Worm (Caenorhabditis elegans) whole organism, young adult: ENCODE results near the gene dhcr-7.

Experiments used
- B0035.1 ChIP-seq: sonication (generic microtip); optimal IDR thresholded peaks from 2 replicates; lab custom pipeline; 2016; ENCODE audit warnings: missing genetic modification characterization, mild to moderate bottlenecking, missing compliant biosample characterization, missing genotype, missing genetic modification reagents
- K12H6.12 ChIP-seq: fragments of 200-800 bp; sonication (Bioruptor generic); optimal IDR thresholded peaks from 2 replicates; lab custom pipeline; 2018; ENCODE audit warnings: mild to moderate bottlenecking, missing genetic modification characterization, missing compliant biosample characterization
- attf-6 ChIP-seq: fragments of 200-800 bp; sonication (Bioruptor generic); IDR thresholded peaks from 2 replicates; pipeline ENCODE4 v1.3.6; 2022; ENCODE audit warnings: missing genetic modification reagents, missing genetic modification characterization, missing compliant biosample characterization
- chd-7 ChIP-seq: sonication (generic microtip); optimal IDR thresholded peaks from 2 replicates; lab custom pipeline; 2016; ENCODE audit warnings: mild to moderate bottlenecking, missing genetic modification characterization, moderate library complexity, missing compliant biosample characterization
- him-1 ChIP-seq: sonication (generic microtip); optimal IDR thresholded peaks from 2 replicates; lab custom pipeline; 2016; ENCODE audit warnings: missing genotype, missing genetic modification reagents, missing genetic modification characterization, missing compliant biosample characterization
- lin-40 ChIP-seq: sonication (generic microtip); optimal IDR thresholded peaks from 2 replicates; lab custom pipeline; 2016; ENCODE audit warnings: missing genetic modification characterization, mild to moderate bottlenecking, missing compliant biosample characterization, missing genotype, missing genetic modification reagents
- lsl-1 ChIP-seq: fragments of 200-800 bp; sonication (Bioruptor generic); optimal IDR thresholded peaks from 2 replicates; lab custom pipeline; 2018; ENCODE audit warnings: mild to moderate bottlenecking, missing genetic modification characterization, moderate library complexity, missing compliant biosample characterization
- lsy-27 ChIP-seq: sonication (generic microtip); optimal IDR thresholded peaks from 2 replicates; lab custom pipeline; 2017; ENCODE audit warnings: missing genetic modification characterization, mild to moderate bottlenecking, missing compliant biosample characterization, antibody characterized with exemption, missing genotype, borderline replicate concordance; ENCODE audit not compliant: insufficient read depth
- mxl-1 ChIP-seq: sonication (generic microtip); optimal IDR thresholded peaks from 2 replicates; lab custom pipeline; 2016; ENCODE audit warnings: missing genetic modification characterization, missing compliant biosample characterization
- nfya-2 ChIP-seq: fragments of 200-800 bp; sonication (Bioruptor generic); IDR thresholded peaks from 2 replicates; pipeline ENCODE4 v1.3.6; 2022; ENCODE audit warnings: missing genetic modification reagents, missing genetic modification characterization, missing compliant biosample characterization
- sea-2 ChIP-seq: fragments of 200-800 bp; sonication (Bioruptor generic); IDR thresholded peaks from 2 replicates; pipeline ENCODE4 v1.3.6; 2022; ENCODE audit warnings: missing genetic modification characterization, missing compliant biosample characterization
- tlf-1 ChIP-seq: fragments of 200-800 bp; sonication (Bioruptor generic); optimal IDR thresholded peaks from 2 replicates; lab custom pipeline; 2018; ENCODE audit warnings: mild to moderate bottlenecking, missing genetic modification characterization, missing compliant biosample characterization
- ztf-18 ChIP-seq: sonication (generic microtip); optimal IDR thresholded peaks from 2 replicates; lab custom pipeline; 2016; ENCODE audit warnings: missing genotype, mild to moderate bottlenecking, missing genetic modification characterization, missing compliant biosample characterization

DNA sequence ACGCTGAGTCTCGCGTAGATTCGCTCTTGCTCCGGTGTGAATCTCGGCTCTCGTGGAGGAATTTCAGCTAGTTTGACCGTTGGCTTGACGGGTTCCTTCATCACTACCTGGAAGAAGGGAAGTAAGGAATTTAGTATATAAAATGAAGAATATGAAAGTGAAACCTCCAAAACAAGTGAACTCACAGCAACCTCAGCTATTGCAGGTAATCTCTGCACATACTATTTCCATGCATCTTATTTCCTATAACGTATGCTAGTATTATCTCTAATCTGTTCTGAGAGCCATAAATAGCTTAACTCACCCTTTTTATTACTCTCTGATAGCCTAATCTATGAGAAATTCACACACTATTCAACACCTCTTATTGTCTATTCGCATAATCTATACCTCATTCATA lies 19.8 kb upstream of the dhcr-7 start, which contains the start of gene Y38H6C.4:
- no peak for TF ChIP-seq B0035.1 (tag; lab: Kevin White, UChicago)
- no peak for TF ChIP-seq K12H6.12 (tag; lab: Kevin White, UChicago)
- no peak for TF ChIP-seq him-1 (tag; lab: Kevin White, UChicago)
- no peak for TF ChIP-seq mxl-1 (tag; lab: Kevin White, UChicago)
- TF ChIP-seq lsl-1: no peak
- no peak for TF ChIP-seq sea-2 (GFP tag; lab: Robert Waterston, UW)
- TF ChIP-seq chd-7 (tag; lab: Kevin White, UChicago): no peak
- TF ChIP-seq ztf-18 (tag; lab: Kevin White, UChicago): no peak
- TF ChIP-seq nfya-2: no peak
- no peak for TF ChIP-seq lin-40 (tag; lab: Kevin White, UChicago)
- no peak for TF ChIP-seq attf-6 (GFP tag; lab: Robert Waterston, UW)
- no peak for TF ChIP-seq tlf-1 (GFP tag; lab: Kevin White, UChicago)
- no peak for TF ChIP-seq lsy-27 (tag; lab: Kevin White, UChicago)
